Worm (Caenorhabditis elegans): ENCODE measurements around the gene Y38E10A.24.
"Not testable (repeated sequence)": the region's sequence is repeated elsewhere in the genome, so short reads cannot be mapped to it uniquely, and the experiment has no call there.

DNA sequence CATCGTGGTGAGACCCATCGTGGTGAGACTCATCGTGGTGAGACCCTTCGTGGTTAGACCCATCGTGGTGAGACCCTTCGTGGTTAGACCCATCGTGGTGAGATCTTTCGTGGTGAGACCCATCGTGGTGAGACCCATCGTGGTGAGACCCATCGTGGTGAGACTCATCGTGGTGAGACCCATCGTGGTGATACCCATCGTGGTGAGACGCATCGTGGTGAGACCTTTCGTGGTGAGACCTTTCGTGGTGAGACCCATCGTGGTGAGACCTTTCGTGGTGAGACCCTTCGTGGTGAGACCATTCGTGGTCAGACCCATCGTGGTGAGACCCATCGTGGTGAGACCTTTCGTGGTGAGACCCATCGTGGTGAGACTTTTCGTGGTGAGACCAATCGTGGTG is 27.6 kb upstream of the Y38E10A.24 start:
- not testable (repeated sequence) for TF ChIP-seq med-1 (GFP tag; optimal IDR thresholded peaks at IDR 0.05; ENCODE audit: insufficient read depth); cog-1 (tag; optimal IDR thresholded peaks at IDR 0.05); ref-1 (GFP tag; conservative IDR thresholded peaks at IDR 0.05); ztf-29 (GFP tag; IDR thresholded peaks at IDR 0.05); flt-1 (GFP tag; IDR thresholded peaks at IDR 0.05); ztf-23 (GFP tag; IDR thresholded peaks at IDR 0.05); T22C8.4 (GFP tag; IDR thresholded peaks at IDR 0.05)
- TF ChIP-seq tab-1 (GFP tag; IDR thresholded peaks at IDR 0.05) (peak; percentile 57; the same call in 1 of the 2 replicates), klf-2 (GFP tag; conservative IDR thresholded peaks at IDR 0.05) (0 out of 2 replicates have a peak, but pooled peaks have one; percentile 35)

All from whole organism, midembryonic.